Worm (Caenorhabditis elegans) whole organism, mixed stage, embryonic: ENCODE results near the gene ZC262.13.
"Not testable (repeated sequence)": the region's sequence is repeated elsewhere in the genome, so short reads cannot be mapped to it uniquely, and the experiment has no call there.

Source experiments
- ceh-43 ChIP-seq: fragments of 200-800 bp; sonication (Bioruptor generic); optimal IDR thresholded peaks from 2 replicates; lab custom pipeline; 2018; ENCODE audit warnings: mild to moderate bottlenecking, missing genetic modification characterization, moderate library complexity, missing compliant biosample characterization
- cnd-1 ChIP-seq: fragments of 200-800 bp; sonication (Bioruptor generic); optimal IDR thresholded peaks from 2 replicates; lab custom pipeline; 2018; ENCODE audit warnings: mild to moderate bottlenecking, missing genetic modification characterization, missing compliant biosample characterization
- drap-1 ChIP-seq: fragments of 200-800 bp; sonication (Bioruptor generic); optimal IDR thresholded peaks from 3 replicates; lab custom pipeline; 2018; ENCODE audit warnings: mild to moderate bottlenecking, missing genetic modification characterization, missing compliant biosample characterization
- nhr-237 ChIP-seq: fragments of 150-350 bp; optimal IDR thresholded peaks from 2 replicates; lab custom pipeline; 2014; ENCODE audit warnings: missing biosample characterization, missing genetic modification characterization
- snpc-4 ChIP-seq: fragments of 150-350 bp; optimal IDR thresholded peaks from 2 replicates; lab custom pipeline; 2014; ENCODE audit warnings: missing biosample characterization, missing genetic modification characterization

ce11 chrIII:8339372-8339771, 13.4 kb downstream of the ZC262.13 start, which contains the start of gene clc-28:
- not testable (repeated sequence) for TF ChIP-seq nhr-237 (tag; lab: Kevin White, UChicago); ceh-43 (GFP tag; lab: Kevin White, UChicago); drap-1 (GFP tag; lab: Kevin White, UChicago); cnd-1 (tag; lab: Kevin White, UChicago); snpc-4 (tag; lab: Kevin White, UChicago)
